Fruit fly (Drosophila melanogaster) whole organism, embryonic: ENCODE data around the gene CG14535.

Experiments used
- Atf6 ChIP-seq: fragments of 200-800 bp; sonication (Bioruptor generic); IDR thresholded peaks from 2 replicates; pipeline ENCODE4 v1.3.6; 2022; ENCODE audit warnings: missing biosample characterization, missing genetic modification characterization
- Bgb ChIP-seq: fragments of 200-800 bp; sonication (Bioruptor generic); IDR thresholded peaks from 2 replicates; pipeline ENCODE4 v1.3.6; 2022; ENCODE audit warnings: missing biosample characterization, missing genetic modification characterization; ENCODE audit not compliant: partially characterized antibody
- CG11093 ChIP-seq: fragments of 200-800 bp; sonication (Bioruptor generic); IDR thresholded peaks from 3 replicates; pipeline ENCODE4 v1.3.6; 2022; ENCODE audit warnings: missing biosample characterization, missing genetic modification characterization
- CG11504 ChIP-seq: fragments of 200-800 bp; sonication (Bioruptor generic); optimal IDR thresholded peaks from 3 replicates; lab custom pipeline; 2019; ENCODE audit warnings: missing biosample characterization, mild to moderate bottlenecking, missing genetic modification characterization, moderate library complexity
- CG13287 ChIP-seq: fragments of 200-800 bp; sonication (Bioruptor generic); IDR thresholded peaks from 2 replicates; pipeline ENCODE4 v1.3.6; 2022; ENCODE audit warnings: missing biosample characterization, missing genetic modification characterization; ENCODE audit not compliant: partially characterized antibody
- CG14014 ChIP-seq: fragments of 200-800 bp; sonication (Bioruptor generic); IDR thresholded peaks from 2 replicates; pipeline ENCODE4 v1.3.6; 2022; ENCODE audit warnings: missing biosample characterization, missing genetic modification characterization
- CG2199 ChIP-seq: fragments of 200-800 bp; sonication (Bioruptor generic); IDR thresholded peaks from 3 replicates; pipeline ENCODE4 v1.3.6; 2022; ENCODE audit warnings: missing biosample characterization, missing genetic modification characterization
- CG32532 ChIP-seq: fragments of 200-800 bp; sonication (Bioruptor generic); IDR thresholded peaks from 2 replicates; pipeline ENCODE4 v1.3.6; 2022; ENCODE audit warnings: missing biosample characterization, missing genetic modification characterization
- CG4424 ChIP-seq: fragments of 200-800 bp; sonication (Bioruptor generic); optimal IDR thresholded peaks from 3 replicates; lab custom pipeline; 2016; ENCODE audit warnings: missing biosample characterization, missing genetic modification characterization
- CG4820 ChIP-seq: fragments of 200-800 bp; sonication (Bioruptor generic); optimal IDR thresholded peaks from 3 replicates; lab custom pipeline; 2016; ENCODE audit warnings: missing biosample characterization, missing genetic modification characterization
- CG5180 ChIP-seq: fragments of 200-800 bp; sonication (Bioruptor generic); optimal IDR thresholded peaks from 3 replicates; lab custom pipeline; 2017; ENCODE audit warnings: missing biosample characterization, missing genetic modification characterization, mild to moderate bottlenecking, moderate library complexity, missing genetic modification reagents
- CG9876 ChIP-seq: fragments of 200-800 bp; sonication (Bioruptor generic); optimal IDR thresholded peaks from 2 replicates; lab custom pipeline; 2016; ENCODE audit warnings: missing biosample characterization, missing genetic modification characterization
- CG9932 ChIP-seq: fragments of 200-800 bp; sonication (Bioruptor generic); IDR thresholded peaks from 2 replicates; pipeline ENCODE4 v1.3.6; 2022; ENCODE audit warnings: missing biosample characterization, missing genetic modification characterization
- CkIIα-i1 ChIP-seq: fragments of 200-800 bp; sonication (Bioruptor generic); IDR thresholded peaks from 2 replicates; pipeline ENCODE4 v1.3.6; 2022; ENCODE audit warnings: missing biosample characterization, missing genetic modification characterization
- CrebB ChIP-seq: fragments of 200-800 bp; sonication (Bioruptor generic); optimal IDR thresholded peaks from 3 replicates; lab custom pipeline; 2018; ENCODE audit warnings: missing biosample characterization, mild to moderate bottlenecking, missing genetic modification characterization
- D ChIP-seq, 2 experiments: fragments of 200-800 bp in 1 of 2; fragments of >200 bp in 1 of 2; sonication (Bioruptor generic) in 1 of 2; optimal IDR thresholded peaks; 2 replicates in 1 of 2; 3 replicates in 1 of 2; lab custom pipeline; 2017; ENCODE audit warnings: mild to moderate bottlenecking in 1 of 2, missing biosample characterization in 1 of 2, missing genetic modification characterization in 1 of 2, missing genetic modification reagents in 1 of 2
- Dbx ChIP-seq: fragments of 200-800 bp; sonication (Bioruptor generic); IDR thresholded peaks from 3 replicates; pipeline ENCODE4 v1.3.6; 2022; ENCODE audit warnings: missing biosample characterization, missing genetic modification characterization
- Dip3 ChIP-seq: fragments of 200-800 bp; sonication (Bioruptor generic); optimal IDR thresholded peaks from 3 replicates; lab custom pipeline; 2016; ENCODE audit warnings: missing biosample characterization, missing genetic modification characterization
- E2f1 ChIP-seq: fragments of 200-800 bp; sonication (Bioruptor generic); IDR thresholded peaks from 2 replicates; pipeline ENCODE4 v1.3.6; 2022; ENCODE audit warnings: missing biosample characterization, missing genetic modification characterization
- Fer3 ChIP-seq: fragments of 200-800 bp; sonication (Bioruptor generic); optimal IDR thresholded peaks from 2 replicates; lab custom pipeline; 2018; ENCODE audit warnings: missing biosample characterization, mild to moderate bottlenecking, missing genetic modification characterization, moderate library complexity
- HHEX ChIP-seq: fragments of 200-800 bp; sonication (Bioruptor generic); optimal IDR thresholded peaks from 3 replicates; lab custom pipeline; 2017; ENCODE audit warnings: missing biosample characterization, mild to moderate bottlenecking, missing genetic modification characterization, missing genetic modification reagents
- HmgZ ChIP-seq: fragments of 200-800 bp; sonication (Bioruptor generic); optimal IDR thresholded peaks from 2 replicates; lab custom pipeline; 2018; ENCODE audit warnings: missing biosample characterization, mild to moderate bottlenecking, missing genetic modification characterization
- Meics ChIP-seq: fragments of 200-800 bp; sonication (Bioruptor generic); optimal IDR thresholded peaks from 2 replicates; lab custom pipeline; 2017; ENCODE audit warnings: missing biosample characterization, mild to moderate bottlenecking, missing genetic modification characterization
- Mes4 ChIP-seq: fragments of 200-800 bp; sonication (Bioruptor generic); optimal IDR thresholded peaks from 2 replicates; lab custom pipeline; 2016; ENCODE audit warnings: missing biosample characterization, missing genetic modification characterization
- Oaz ChIP-seq: fragments of 200-800 bp; sonication (Bioruptor generic); IDR thresholded peaks from 2 replicates; pipeline ENCODE4 v1.3.6; 2022; ENCODE audit warnings: missing biosample characterization, missing genetic modification characterization
- Rfx ChIP-seq: fragments of 200-800 bp; sonication (Bioruptor generic); IDR thresholded peaks from 2 replicates; pipeline ENCODE4 v1.3.6; 2022; ENCODE audit warnings: missing biosample characterization, missing genetic modification characterization
- Sin3A ChIP-seq: fragments of >200 bp; optimal IDR thresholded peaks from 2 replicates; lab custom pipeline; 2018
- Sry-δ ChIP-seq: fragments of 200-800 bp; sonication (Bioruptor generic); optimal IDR thresholded peaks from 2 replicates; lab custom pipeline; 2016; ENCODE audit warnings: missing biosample characterization, missing genetic modification characterization
- Xbp1 ChIP-seq: fragments of 200-800 bp; sonication (Bioruptor generic); optimal IDR thresholded peaks from 3 replicates; lab custom pipeline; 2016; ENCODE audit warnings: missing biosample characterization, mild to moderate bottlenecking, missing genetic modification characterization
- Xrp1 ChIP-seq: fragments of 200-800 bp; sonication (Bioruptor generic); IDR thresholded peaks from 2 replicates; pipeline ENCODE4 v1.3.6; 2022; ENCODE audit warnings: missing biosample characterization, missing genetic modification characterization
- az2 ChIP-seq: fragments of 200-800 bp; sonication (Bioruptor generic); optimal IDR thresholded peaks from 3 replicates; lab custom pipeline; 2016; ENCODE audit warnings: missing biosample characterization, missing genetic modification characterization
- caup ChIP-seq: fragments of 200-800 bp; sonication (Bioruptor generic); optimal IDR thresholded peaks from 3 replicates; lab custom pipeline; 2017; ENCODE audit warnings: missing biosample characterization, mild to moderate bottlenecking, missing genetic modification characterization, moderate library complexity; ENCODE audit not compliant: severe bottlenecking
- chm ChIP-seq: fragments of 200-800 bp; sonication (Bioruptor generic); IDR thresholded peaks from 2 replicates; pipeline ENCODE4 v1.3.6; 2022; ENCODE audit warnings: missing biosample characterization, missing genetic modification characterization
- dysf ChIP-seq: fragments of 200-800 bp; sonication (Bioruptor generic); IDR thresholded peaks from 3 replicates; pipeline ENCODE4 v1.3.6; 2022; ENCODE audit warnings: missing biosample characterization, missing genetic modification characterization
- ind ChIP-seq: fragments of 200-800 bp; sonication (Bioruptor generic); optimal IDR thresholded peaks from 3 replicates; lab custom pipeline; 2016; ENCODE audit warnings: missing biosample characterization, missing genetic modification characterization
- insv ChIP-seq, 2 experiments: fragments of 200-800 bp; sonication (Bioruptor generic); optimal IDR thresholded peaks; 3 replicates each; lab custom pipeline; 2016 to 2018; ENCODE audit warnings: missing biosample characterization in 2 of 2, missing genetic modification characterization in 2 of 2
- lbe ChIP-seq: fragments of 200-800 bp; sonication (Bioruptor generic); optimal IDR thresholded peaks from 2 replicates; lab custom pipeline; 2016; ENCODE audit warnings: missing biosample characterization, mild to moderate bottlenecking, missing genetic modification characterization
- lilli ChIP-seq: fragments of 200-800 bp; sonication (Bioruptor generic); optimal IDR thresholded peaks from 3 replicates; lab custom pipeline; 2016; ENCODE audit warnings: missing biosample characterization, missing genetic modification characterization
- lmd ChIP-seq: fragments of 200-800 bp; sonication (Bioruptor generic); IDR thresholded peaks from 2 replicates; pipeline ENCODE4 v1.3.6; 2022; ENCODE audit warnings: missing biosample characterization, missing genetic modification characterization
- onecut ChIP-seq: fragments of 200-800 bp; sonication (Bioruptor generic); IDR thresholded peaks from 2 replicates; pipeline ENCODE4 v1.3.6; 2022; ENCODE audit warnings: missing biosample characterization, missing genetic modification characterization
- pros ChIP-seq: fragments of 200-800 bp; sonication (Bioruptor generic); optimal IDR thresholded peaks from 3 replicates; lab custom pipeline; 2019; ENCODE audit warnings: missing biosample characterization, mild to moderate bottlenecking, missing genetic modification characterization, moderate library complexity
- ranshi ChIP-seq: fragments of 200-800 bp; sonication (Bioruptor generic); IDR thresholded peaks from 2 replicates; pipeline ENCODE4 v1.3.6; 2022; ENCODE audit warnings: missing biosample characterization, missing genetic modification characterization
- salm ChIP-seq: fragments of 200-800 bp; sonication (Bioruptor generic); optimal IDR thresholded peaks from 2 replicates; lab custom pipeline; 2018; ENCODE audit warnings: missing biosample characterization, mild to moderate bottlenecking, missing genetic modification characterization
- scrt ChIP-seq: fragments of 200-800 bp; sonication (Bioruptor generic); optimal IDR thresholded peaks from 2 replicates; lab custom pipeline; 2018; ENCODE audit warnings: missing biosample characterization, mild to moderate bottlenecking, missing genetic modification characterization, moderate library complexity
- sd ChIP-seq: fragments of 200-800 bp; sonication (Bioruptor generic); optimal IDR thresholded peaks from 3 replicates; lab custom pipeline; 2018; ENCODE audit warnings: missing biosample characterization, mild to moderate bottlenecking, missing genetic modification characterization, moderate library complexity
- sisA ChIP-seq: fragments of 200-800 bp; sonication (Bioruptor generic); IDR thresholded peaks from 2 replicates; pipeline ENCODE4 v1.3.6; 2022; ENCODE audit warnings: missing biosample characterization, missing genetic modification characterization
- sna ChIP-seq: fragments of 200-800 bp; sonication (Bioruptor generic); IDR thresholded peaks from 2 replicates; pipeline ENCODE4 v1.3.6; 2022; ENCODE audit warnings: missing biosample characterization, missing genetic modification characterization; ENCODE audit not compliant: partially characterized antibody
- unc-4 ChIP-seq: fragments of 200-800 bp; sonication (Bioruptor generic); IDR thresholded peaks from 2 replicates; pipeline ENCODE4 v1.3.6; 2022; ENCODE audit warnings: missing biosample characterization, missing genetic modification characterization; ENCODE audit not compliant: partially characterized antibody
- unpg ChIP-seq: fragments of 200-800 bp; sonication (Bioruptor generic); optimal IDR thresholded peaks from 3 replicates; lab custom pipeline; 2018; ENCODE audit warnings: missing biosample characterization, mild to moderate bottlenecking, missing genetic modification characterization, moderate library complexity
- vvl ChIP-seq: fragments of 200-800 bp; sonication (Bioruptor generic); IDR thresholded peaks from 2 replicates; pipeline ENCODE4 v1.3.6; 2022; ENCODE audit warnings: missing biosample characterization, missing genetic modification characterization

CG14535 gene

dm6 chr2L:7875676-7876075, 20.4 kb upstream of the CG14535 start (continued):
- 0 out of 2 replicates have a peak, but pooled peaks have one; percentile 13 for TF ChIP-seq onecut (GFP tag; lab: Robert Waterston, UW)
- no peak for TF ChIP-seq CG5180 (GFP tag; lab: Kevin White, UChicago)
- no peak for TF ChIP-seq Bgb (GFP tag; lab: Robert Waterston, UW)
- TF ChIP-seq lilli (GFP tag; lab: Kevin White, UChicago), result peak; percentile 38
- peak; percentile 34; the same call in 1 of the 2 replicates for TF ChIP-seq chm (GFP tag; lab: Robert Waterston, UW)
- TF ChIP-seq CkIIα-i1, result no peak
- TF ChIP-seq Dbx (GFP tag; lab: Robert Waterston, UW), result peak; percentile 54; the same call in 2 of the 3 replicates
- TF ChIP-seq CG2199 (GFP tag; lab: Robert Waterston, UW), result no peak
- peak; percentile 38; the same call in 1 of the 2 replicates for TF ChIP-seq CG32532 (GFP tag; lab: Robert Waterston, UW)
- TF ChIP-seq Rfx, result peak; percentile 78
- TF ChIP-seq Meics (GFP tag; lab: Kevin White, UChicago), result peak; percentile 28
- no peak for TF ChIP-seq sna (GFP tag; lab: Robert Waterston, UW)
- no peak for TF ChIP-seq sd (tag; lab: Kevin White, UChicago)
- TF ChIP-seq CG4424 (GFP tag; lab: Kevin White, UChicago), result peak; percentile 12
- TF ChIP-seq CG9932, result peak; percentile 33; the same call in 1 of the 2 replicates
- TF ChIP-seq insv (GFP tag; optimal IDR thresholded peaks at IDR 0.05; lab: Kevin White, UChicago), result no peak
- TF ChIP-seq Oaz (GFP tag; lab: Robert Waterston, UW), result 0 out of 2 replicates have a peak, but pooled peaks have one; percentile 6
- no peak for TF ChIP-seq Sin3A (lab: Kevin White, UChicago)
- peak; percentile 5 for TF ChIP-seq ind
- no peak for TF ChIP-seq Mes4
- TF ChIP-seq CG11093 (GFP tag; lab: Robert Waterston, UW), result no peak
- TF ChIP-seq scrt, result no peak
- no peak for TF ChIP-seq D (optimal IDR thresholded peaks at IDR 0.05; lab: Kevin White, UChicago)
- no peak for TF ChIP-seq D (GFP tag; optimal IDR thresholded peaks at IDR 0.05; lab: Kevin White, UChicago)
- no peak for TF ChIP-seq Dip3 (GFP tag; lab: Kevin White, UChicago)
- TF ChIP-seq CG11504 (tag; lab: Kevin White, UChicago), result peak; percentile 8
- peak; percentile 24 for TF ChIP-seq unpg
- TF ChIP-seq salm (tag; lab: Kevin White, UChicago), result no peak
- TF ChIP-seq CG14014 (GFP tag; lab: Robert Waterston, UW), result 0 out of 2 replicates have a peak, but pooled peaks have one; percentile 34
- 0 out of 2 replicates have a peak, but pooled peaks have one; percentile 14 for TF ChIP-seq sisA (GFP tag; lab: Robert Waterston, UW)
- TF ChIP-seq Xrp1 (GFP tag; lab: Robert Waterston, UW), result peak; percentile 59; the same call in 1 of the 2 replicates
- no peak for TF ChIP-seq Xbp1 (GFP tag; lab: Kevin White, UChicago)
- no peak for TF ChIP-seq lbe (GFP tag; lab: Kevin White, UChicago)
- TF ChIP-seq caup (GFP tag; lab: Kevin White, UChicago), result peak; percentile 26
- 0 out of 2 replicates have a peak, but pooled peaks have one; percentile 11 for TF ChIP-seq E2f1
- TF ChIP-seq pros (GFP tag; lab: Kevin White, UChicago), result no peak
- no peak for TF ChIP-seq CrebB
- TF ChIP-seq CG13287, result no peak
- TF ChIP-seq Sry-δ (GFP tag; lab: Kevin White, UChicago), result no peak
- TF ChIP-seq lmd (GFP tag; lab: Robert Waterston, UW), result peak; percentile 15; the same call in 1 of the 2 replicates
- TF ChIP-seq vvl (GFP tag; lab: Robert Waterston, UW), result no peak
- TF ChIP-seq ranshi, result peak; percentile 51; the same call in 1 of the 2 replicates
- TF ChIP-seq CG9876 (GFP tag; lab: Kevin White, UChicago), result no peak
- TF ChIP-seq Fer3, result peak; percentile 9
- no peak for TF ChIP-seq HHEX
- peak; percentile 57; the same call in 1 of the 3 replicates for TF ChIP-seq dysf (GFP tag; lab: Robert Waterston, UW)
- no peak for TF ChIP-seq unc-4 (GFP tag; lab: Robert Waterston, UW)
- TF ChIP-seq az2 (GFP tag; lab: Kevin White, UChicago), result no peak
- peak; percentile 69 for TF ChIP-seq Atf6
- no peak for TF ChIP-seq CG4820
- no peak for TF ChIP-seq HmgZ
